Worm (Caenorhabditis elegans) whole organism, midembryonic: Measurements from ENCODE around the gene C55C3.6.

Source experiments
- cog-1 ChIP-seq: sonication (generic microtip); optimal IDR thresholded peaks from 2 replicates; lab custom pipeline; 2016; ENCODE audit warnings: missing genetic modification characterization, missing compliant biosample characterization
- flt-1 ChIP-seq: fragments of 200-800 bp; sonication (Bioruptor generic); IDR thresholded peaks from 2 replicates; pipeline ENCODE4 v1.3.6; 2022; ENCODE audit warnings: missing genetic modification characterization, missing compliant biosample characterization
- klf-2 ChIP-seq: fragments of 200-800 bp; sonication (Bioruptor generic); conservative IDR thresholded peaks from 2 replicates; pipeline ENCODE4 v1.3.6; 2022; ENCODE audit warnings: missing genetic modification reagents, missing genetic modification characterization, missing compliant biosample characterization
- med-1 ChIP-seq: sonication (generic microtip); optimal IDR thresholded peaks from 2 replicates; lab custom pipeline; 2017; ENCODE audit warnings: missing genetic modification characterization, mild to moderate bottlenecking, missing compliant biosample characterization, antibody characterized with exemption, missing genetic modification reagents; ENCODE audit not compliant: insufficient read depth
- tab-1 ChIP-seq: fragments of 200-800 bp; sonication (Bioruptor generic); IDR thresholded peaks from 2 replicates; pipeline ENCODE4 v1.3.6; 2022; ENCODE audit warnings: missing genetic modification characterization, missing compliant biosample characterization
- ztf-29 ChIP-seq: fragments of 200-800 bp; sonication (Bioruptor generic); IDR thresholded peaks from 2 replicates; pipeline ENCODE4 v1.3.6; 2022; ENCODE audit warnings: missing genetic modification reagents, missing genetic modification characterization, missing compliant biosample characterization

DNA sequence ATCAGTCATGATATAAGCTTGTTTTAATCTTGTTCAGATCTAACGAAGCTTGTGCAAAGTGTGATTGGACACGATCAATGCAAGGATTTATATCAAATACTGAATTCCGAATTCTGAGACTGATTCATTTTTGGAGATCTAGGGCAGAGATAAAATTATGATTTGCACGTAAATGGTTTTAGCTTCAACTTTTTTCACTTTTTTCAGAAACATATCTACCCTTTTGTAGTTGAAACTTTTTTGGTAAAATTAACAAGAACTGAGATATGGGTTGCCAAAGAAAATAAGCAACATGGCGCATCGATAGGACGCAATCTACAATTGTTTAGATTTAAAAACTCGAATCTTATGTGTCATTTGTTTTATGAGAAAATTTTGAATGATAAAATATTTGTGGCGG, 4.9 kb upstream of the C55C3.6 start, which contains the start of gene C55C3.4:
- no peak for TF ChIP-seq klf-2 (GFP tag; lab: Robert Waterston, UW)
- no peak for TF ChIP-seq tab-1 (GFP tag; lab: Robert Waterston, UW)
- no peak for TF ChIP-seq ztf-29 (GFP tag; lab: Robert Waterston, UW)
- TF ChIP-seq med-1 (GFP tag; lab: Kevin White, UChicago), result no peak
- no peak for TF ChIP-seq flt-1 (GFP tag; lab: Robert Waterston, UW)
- TF ChIP-seq cog-1, result no peak
